Worm (Caenorhabditis elegans) whole organism, late embryonic: ENCODE data around the gene xbx-6.
A peak's percentile ranks its signal among the peaks of the same experiment; 100 is the strongest.

Experiments
- C38D4.7 ChIP-seq: fragments of 200-800 bp; sonication (Bioruptor generic); optimal IDR thresholded peaks from 2 replicates; lab custom pipeline; 2018; ENCODE audit warnings: mild to moderate bottlenecking, missing genetic modification characterization, moderate library complexity, missing compliant biosample characterization
- F13H6.1 ChIP-seq: sonication (generic microtip); optimal IDR thresholded peaks from 2 replicates; lab custom pipeline; 2016; ENCODE audit warnings: missing genetic modification characterization, missing compliant biosample characterization
- T23F11.4 ChIP-seq: fragments of 200-800 bp; sonication (Bioruptor generic); optimal IDR thresholded peaks from 2 replicates; lab custom pipeline; 2018; ENCODE audit warnings: mild to moderate bottlenecking, missing genetic modification characterization, missing compliant biosample characterization
- Y22D7AL.16 ChIP-seq: sonication (generic microtip); optimal IDR thresholded peaks from 2 replicates; lab custom pipeline; 2016; ENCODE audit warnings: missing genetic modification characterization, missing compliant biosample characterization
- ama-1 ChIP-seq: fragments of 150-350 bp; optimal IDR thresholded peaks from 2 replicates; lab custom pipeline; 2014
- ceh-14 ChIP-seq: sonication (generic microtip); optimal IDR thresholded peaks from 2 replicates; lab custom pipeline; 2016; ENCODE audit warnings: missing genotype, missing genetic modification characterization, missing compliant biosample characterization
- ceh-18 ChIP-seq: sonication (generic microtip); optimal IDR thresholded peaks from 2 replicates; lab custom pipeline; 2016; ENCODE audit warnings: missing genetic modification characterization, missing compliant biosample characterization
- ceh-30 ChIP-seq: fragments of 150-350 bp; optimal IDR thresholded peaks from 2 replicates; lab custom pipeline; 2014; ENCODE audit warnings: missing biosample characterization, missing genetic modification characterization
- ceh-31 ChIP-seq: sonication (generic microtip); optimal IDR thresholded peaks from 2 replicates; lab custom pipeline; 2016; ENCODE audit warnings: missing genetic modification characterization, missing compliant biosample characterization
- ceh-34 ChIP-seq: sonication (generic microtip); optimal IDR thresholded peaks from 2 replicates; lab custom pipeline; 2016; ENCODE audit warnings: mild to moderate bottlenecking, missing genetic modification characterization, missing compliant biosample characterization
- ceh-45 ChIP-seq: fragments of 200-800 bp; sonication (Bioruptor generic); IDR thresholded peaks from 2 replicates; pipeline ENCODE4 v1.3.6; 2022; ENCODE audit warnings: missing genetic modification reagents, missing genetic modification characterization, missing compliant biosample characterization
- ceh-48 ChIP-seq: sonication (generic microtip); optimal IDR thresholded peaks from 2 replicates; lab custom pipeline; 2016; ENCODE audit warnings: missing genetic modification characterization, inconsistent platforms, missing compliant biosample characterization
- ceh-9 ChIP-seq: sonication (generic microtip); optimal IDR thresholded peaks from 2 replicates; lab custom pipeline; 2016; ENCODE audit warnings: mild to moderate bottlenecking, missing genetic modification characterization, inconsistent platforms, missing compliant biosample characterization
- che-1 ChIP-seq: sonication (generic microtip); optimal IDR thresholded peaks from 2 replicates; lab custom pipeline; 2016; ENCODE audit warnings: mild to moderate bottlenecking, missing genetic modification characterization, missing compliant biosample characterization
- dve-1 ChIP-seq: sonication (generic microtip); optimal IDR thresholded peaks from 2 replicates; lab custom pipeline; 2017; ENCODE audit warnings: antibody characterized with exemption, mild to moderate bottlenecking, missing genetic modification characterization, missing compliant biosample characterization
- elt-2 ChIP-seq: sonication (generic microtip); optimal IDR thresholded peaks from 2 replicates; lab custom pipeline; 2016; ENCODE audit warnings: missing genetic modification reagents, missing genetic modification characterization, missing compliant biosample characterization
- ets-4 ChIP-seq: sonication (generic microtip); optimal IDR thresholded peaks from 2 replicates; lab custom pipeline; 2016; ENCODE audit warnings: missing genetic modification characterization, missing compliant biosample characterization
- eyg-1 ChIP-seq: sonication (generic microtip); optimal IDR thresholded peaks from 2 replicates; lab custom pipeline; 2016; ENCODE audit warnings: missing genotype, missing genetic modification characterization, missing compliant biosample characterization
- fax-1 ChIP-seq: sonication (generic microtip); optimal IDR thresholded peaks from 2 replicates; lab custom pipeline; 2016; ENCODE audit warnings: missing genotype, missing genetic modification characterization, missing compliant biosample characterization
- fkh-10 ChIP-seq: fragments of 150-350 bp; optimal IDR thresholded peaks from 2 replicates; lab custom pipeline; 2014; ENCODE audit warnings: missing biosample characterization, missing genetic modification reagents, missing genetic modification characterization
- fkh-6 ChIP-seq: sonication (generic microtip); optimal IDR thresholded peaks from 2 replicates; lab custom pipeline; 2016; ENCODE audit warnings: missing genetic modification characterization, missing compliant biosample characterization
- lin-11 ChIP-seq: fragments of 200-800 bp; sonication (Bioruptor generic); optimal IDR thresholded peaks from 2 replicates; lab custom pipeline; 2018; ENCODE audit warnings: mild to moderate bottlenecking, missing genetic modification characterization, missing compliant biosample characterization
- madf-2 ChIP-seq: sonication (generic microtip); optimal IDR thresholded peaks from 2 replicates; lab custom pipeline; 2017; ENCODE audit warnings: missing genetic modification characterization, missing compliant biosample characterization
- mec-3 ChIP-seq: sonication (generic microtip); optimal IDR thresholded peaks from 2 replicates; lab custom pipeline; 2016; ENCODE audit warnings: borderline replicate concordance, missing genetic modification characterization, missing compliant biosample characterization
- nfya-1 ChIP-seq: sonication (generic microtip); optimal IDR thresholded peaks from 2 replicates; lab custom pipeline; 2017; ENCODE audit warnings: missing genetic modification characterization, mild to moderate bottlenecking, missing compliant biosample characterization, antibody characterized with exemption, moderate library complexity
- odd-2 ChIP-seq: sonication (generic microtip); optimal IDR thresholded peaks from 2 replicates; lab custom pipeline; 2017; ENCODE audit warnings: antibody characterized with exemption, mild to moderate bottlenecking, missing genetic modification characterization, missing compliant biosample characterization
- pha-2 ChIP-seq: sonication (generic microtip); optimal IDR thresholded peaks from 2 replicates; lab custom pipeline; 2017; ENCODE audit warnings: mild to moderate bottlenecking, missing genetic modification characterization, missing compliant biosample characterization
- pha-4 ChIP-seq: fragments of 150-350 bp; optimal IDR thresholded peaks from 2 replicates; lab custom pipeline; 2018; ENCODE audit warnings: missing biosample characterization, missing genetic modification reagents, missing genetic modification characterization
- pros-1 ChIP-seq: fragments of 150-350 bp; optimal IDR thresholded peaks from 2 replicates; lab custom pipeline; 2014; ENCODE audit warnings: missing biosample characterization, missing genetic modification reagents, missing genetic modification characterization
- ref-2 ChIP-seq: sonication (generic microtip); optimal IDR thresholded peaks from 2 replicates; lab custom pipeline; 2016; ENCODE audit warnings: missing genetic modification characterization, missing compliant biosample characterization
- rnt-1 ChIP-seq: sonication (generic microtip); optimal IDR thresholded peaks from 2 replicates; lab custom pipeline; 2016; ENCODE audit warnings: missing genetic modification characterization, missing compliant biosample characterization
- sox-4 ChIP-seq: sonication (generic microtip); optimal IDR thresholded peaks from 2 replicates; lab custom pipeline; 2017; ENCODE audit warnings: mild to moderate bottlenecking, missing genetic modification characterization, inconsistent platforms, missing compliant biosample characterization
- tbx-2 ChIP-seq: sonication (generic microtip); optimal IDR thresholded peaks from 2 replicates; lab custom pipeline; 2016; ENCODE audit warnings: missing genetic modification characterization, missing compliant biosample characterization
- ttx-3 ChIP-seq: sonication (generic microtip); optimal IDR thresholded peaks from 2 replicates; lab custom pipeline; 2016; ENCODE audit warnings: missing genetic modification reagents, missing genetic modification characterization, missing compliant biosample characterization
- unc-42 ChIP-seq: sonication (generic microtip); optimal IDR thresholded peaks from 2 replicates; lab custom pipeline; 2016; ENCODE audit warnings: missing genotype, missing genetic modification characterization, missing compliant biosample characterization
- unc-55 ChIP-seq: sonication (generic microtip); optimal IDR thresholded peaks from 2 replicates; lab custom pipeline; 2017; ENCODE audit warnings: missing biosample characterization, missing genetic modification reagents, missing genetic modification characterization
- zip-5 ChIP-seq: sonication (generic microtip); optimal IDR thresholded peaks from 2 replicates; lab custom pipeline; 2016; ENCODE audit warnings: missing genetic modification characterization, missing compliant biosample characterization

xbx-6 gene

DNA sequence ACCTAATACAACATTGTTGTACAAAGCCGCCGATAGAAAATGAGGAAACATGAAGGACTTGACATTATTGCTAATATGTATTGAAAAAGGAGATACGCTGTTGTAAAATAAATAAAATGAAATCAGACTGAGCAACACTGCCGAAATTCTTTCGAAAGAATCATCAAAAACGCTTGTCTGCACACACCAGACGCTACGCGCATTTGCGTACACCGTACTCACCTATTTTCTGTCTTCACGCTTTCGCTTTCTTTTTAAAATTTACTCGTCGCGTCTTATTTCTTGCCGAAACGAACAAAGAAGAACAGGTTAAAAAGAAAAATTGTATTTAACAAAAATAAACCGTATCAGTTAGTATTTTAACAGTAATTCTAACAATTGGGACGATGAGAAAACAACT is 12.1 kb upstream of the xbx-6 start:
- no peak for TF ChIP-seq tbx-2
- TF ChIP-seq C38D4.7 (GFP tag; lab: Kevin White, UChicago), result no peak
- no peak for TF ChIP-seq ttx-3 (tag; lab: Kevin White, UChicago)
- TF ChIP-seq unc-55 (GFP tag; lab: Kevin White, UChicago), result peak; percentile 33
- TF ChIP-seq nfya-1 (tag; lab: Kevin White, UChicago), result peak; percentile 40
- peak; percentile 12 for TF ChIP-seq ceh-30 (tag; lab: Kevin White, UChicago)
- no peak for TF ChIP-seq elt-2 (tag; lab: Kevin White, UChicago)
- no peak for TF ChIP-seq pha-4
- TF ChIP-seq, all 69 proteins: peak for 3

- TF ChIP-seq elt-2 (tag; lab: Kevin White, UChicago) (peak; percentile 6), che-1 (tag; lab: Kevin White, UChicago) (peak; percentile 39), nfya-1 (tag; lab: Kevin White, UChicago) (peak; percentile 84), dve-1 (tag; lab: Kevin White, UChicago) (no peak), ceh-18 (peak; percentile 82), ttx-3 (tag; lab: Kevin White, UChicago) (no peak), unc-42 (tag; lab: Kevin White, UChicago) (peak; percentile 15), eyg-1 (tag; lab: Kevin White, UChicago) (no peak), fkh-6 (tag; lab: Kevin White, UChicago) (no peak), ceh-14 (tag; lab: Kevin White, UChicago) (peak; percentile 32), ceh-31 (tag; lab: Kevin White, UChicago) (peak; percentile 84), ref-2 (peak; percentile 22), rnt-1 (tag; lab: Kevin White, UChicago) (peak; percentile 21), odd-2 (no peak), ceh-48 (tag; lab: Kevin White, UChicago) (peak; percentile 11), ceh-45 (GFP tag; lab: Robert Waterston, UW) (no peak), ceh-34 (tag; lab: Kevin White, UChicago) (peak; percentile 53), ama-1 (lab: Kevin White, UChicago) (no peak), madf-2 (tag; lab: Kevin White, UChicago) (no peak), tbx-2 (peak; percentile 80), pros-1 (tag; lab: Kevin White, UChicago) (peak; percentile 83), Y22D7AL.16 (tag; lab: Kevin White, UChicago) (no peak), ets-4 (peak; percentile 11), sox-4 (tag; lab: Kevin White, UChicago) (peak; percentile 17), zip-5 (no peak), F13H6.1 (peak; percentile 18)
These were observed 10.7 kb upstream of the xbx-6 start, which contains the start of gene ztf-9 for ce11 chrV:9692109-9692581. TSS of gene ztf-9 (minus strand) at chrV:9692159.

- TF ChIP-seq odd-2, result no peak
- no peak for TF ChIP-seq fkh-10 (GFP tag; lab: Kevin White, UChicago)
- no peak for TF ChIP-seq lin-11 (tag; lab: Kevin White, UChicago)
These were observed 10.2 kb upstream of the xbx-6 start, which contains the start of gene ZK287.7 for ce11 chrV:9692649-9693112. TSS of gene ZK287.7 (plus strand) at chrV:9693062.

ce11 chrV:9696715-9697114 is 6.1 kb upstream of the xbx-6 start, which contains the start of gene her-1:
TSS of gene her-1 (plus strand) at chrV:9697015.
- TF ChIP-seq mec-3 (tag; lab: Kevin White, UChicago) (no peak), pha-2 (tag; lab: Kevin White, UChicago) (no peak), fax-1 (no peak), T23F11.4 (no peak), ceh-9 (no peak)
